Fruit fly (Drosophila melanogaster): ENCODE measurements around the gene IKKbeta.
A peak's percentile ranks its signal among the peaks of the same experiment; 100 is the strongest.

The IKKbeta gene

dm6 chr3R:16025587-16026223 is 23.5 kb downstream of the IKKbeta start, which contains the start of gene pnr:
Gene pnr, plus strand, starts transcription at chr3R:16026079.
- no peak for TF ChIP-seq CG8478 (optimal IDR thresholded peaks at IDR 0.05)
- TF ChIP-seq CTCF (optimal IDR thresholded peaks at IDR 0.05) = peak in 1 of 2 experiments; percentile 3

DNA sequence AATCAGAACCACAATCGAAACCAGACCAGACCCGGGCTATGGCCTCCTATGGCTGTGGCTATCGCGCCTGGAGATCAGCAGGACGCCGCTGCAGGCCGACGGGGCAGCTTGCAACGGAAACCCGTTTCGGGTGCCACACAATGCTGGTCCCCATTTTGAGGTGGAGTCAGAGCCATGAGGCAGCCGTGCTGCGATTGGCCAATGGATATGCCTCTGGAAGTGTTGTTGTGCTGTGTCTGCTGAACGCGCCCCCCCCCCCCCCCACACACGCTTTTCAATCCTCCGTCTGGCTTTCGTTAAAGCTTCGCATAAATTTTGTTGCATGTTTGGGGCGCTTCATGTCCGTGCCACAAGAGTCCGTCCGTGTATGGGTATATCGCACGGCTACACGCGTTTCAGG is 25.1 kb downstream of the IKKbeta start:
- no peak for TF ChIP-seq CTCF (optimal IDR thresholded peaks at IDR 0.05)
- no peak for TF ChIP-seq CG8478 (optimal IDR thresholded peaks at IDR 0.05)

DNA sequence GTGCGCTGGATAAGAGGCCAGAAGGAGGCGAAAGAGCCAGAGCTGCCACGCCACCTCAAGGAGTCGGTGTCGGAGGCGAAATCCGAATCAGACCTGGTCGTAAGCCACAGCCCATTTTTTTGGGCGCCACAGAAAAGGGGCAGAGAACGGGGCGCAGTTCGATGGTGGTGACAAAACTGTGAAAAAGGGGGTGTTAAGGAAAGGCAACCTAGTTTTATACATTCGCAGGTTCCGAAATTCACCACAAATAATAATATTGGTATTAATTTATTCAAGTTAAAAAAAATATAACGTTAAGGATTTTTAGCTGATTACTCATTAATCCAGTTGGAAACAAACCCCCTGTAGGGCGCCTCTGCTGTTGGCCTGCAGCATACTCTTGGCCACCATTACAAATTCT is 25.6 kb downstream of the IKKbeta start:
- TF ChIP-seq CG8478 (optimal IDR thresholded peaks at IDR 0.05) (no peak), CTCF (optimal IDR thresholded peaks at IDR 0.05) (no peak)

DNA sequence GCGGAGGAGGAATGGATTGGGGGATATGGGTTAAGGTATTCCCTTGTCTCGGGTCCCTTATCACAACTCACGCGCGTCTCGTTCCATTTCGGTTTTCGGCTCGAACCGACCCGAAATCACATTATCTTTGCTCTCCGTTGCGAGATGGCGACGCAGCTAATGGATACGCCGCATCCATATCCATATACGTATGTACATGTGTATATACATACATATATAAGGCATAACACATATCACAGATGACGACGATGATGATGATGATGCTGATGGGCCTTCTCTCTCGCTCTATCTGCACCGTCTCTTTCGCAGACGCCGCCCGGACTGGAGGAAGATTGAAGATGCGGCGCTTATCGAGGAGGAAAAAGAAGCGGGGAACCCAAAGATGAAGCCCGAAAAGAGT is 27.2 kb downstream of the IKKbeta start:
- TF ChIP-seq CTCF (optimal IDR thresholded peaks at IDR 0.05) = no peak
- no peak for TF ChIP-seq CG8478 (optimal IDR thresholded peaks at IDR 0.05)

- TF ChIP-seq CTCF (optimal IDR thresholded peaks at IDR 0.05) = no peak
These were observed 34.6 kb downstream of the IKKbeta start for dm6 chr3R:16014573-16014972.

dm6 chr3R:16013580-16013979 is 35.6 kb downstream of the IKKbeta start:
- TF ChIP-seq CTCF (optimal IDR thresholded peaks at IDR 0.05) (no peak), CG8478 (optimal IDR thresholded peaks at IDR 0.05) (no peak)

DNA sequence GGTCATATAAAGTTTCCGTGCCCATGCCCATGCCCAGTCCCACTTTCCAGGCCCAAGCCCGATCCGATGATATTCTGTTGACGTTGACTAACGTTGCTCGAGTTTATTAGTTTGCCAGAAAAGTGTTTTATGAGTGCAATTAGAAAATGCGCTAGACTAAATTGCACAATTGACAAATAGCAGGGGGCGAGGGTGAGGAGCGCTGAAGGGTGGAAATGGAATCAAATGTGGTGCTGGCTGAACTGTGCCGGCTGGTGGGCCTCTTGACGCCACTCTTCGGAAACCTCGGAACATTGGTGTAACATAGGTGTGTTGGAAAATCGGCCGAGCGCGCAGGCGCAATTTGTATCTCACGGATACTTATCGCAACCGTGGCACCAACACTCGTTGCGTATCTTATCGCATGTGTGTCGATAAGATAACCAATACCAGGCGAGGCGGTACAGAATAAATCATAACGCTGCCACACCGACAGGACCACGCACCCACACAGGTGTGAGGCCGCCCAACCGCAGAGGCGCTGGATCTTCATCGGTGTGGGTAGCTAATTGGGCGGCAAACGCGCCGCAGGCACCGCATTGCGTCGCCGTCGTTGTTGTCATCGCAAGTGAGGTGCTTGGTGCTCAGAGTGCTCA is 37.4 kb downstream of the IKKbeta start:
- no peak for TF ChIP-seq CTCF (optimal IDR thresholded peaks at IDR 0.05)
- no peak for TF ChIP-seq CG8478 (optimal IDR thresholded peaks at IDR 0.05)

DNA sequence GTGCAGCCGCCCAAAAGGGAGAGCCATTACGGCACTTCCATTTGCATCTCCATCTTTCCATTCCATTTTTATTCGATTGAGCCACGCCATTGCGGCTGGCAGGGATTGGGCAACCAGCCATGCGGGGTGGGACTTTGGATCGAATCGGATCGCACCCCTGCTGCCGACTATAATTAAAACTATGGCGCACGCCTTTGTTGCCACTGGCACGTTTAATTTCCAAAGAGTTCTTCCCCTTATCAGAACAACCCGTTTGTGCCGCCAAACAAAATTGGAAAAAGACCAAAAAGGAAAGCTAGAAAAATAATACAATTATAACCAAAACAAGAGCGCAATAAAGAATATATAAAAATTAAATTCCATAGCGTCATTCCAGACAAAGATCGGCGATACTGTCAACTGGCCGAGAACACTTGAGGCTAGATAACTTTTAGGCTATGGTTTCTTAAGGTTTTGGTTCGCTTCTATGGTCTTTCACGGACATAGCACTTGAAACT is 39.2 kb downstream of the IKKbeta start:
- no peak for TF ChIP-seq CG8478 (optimal IDR thresholded peaks at IDR 0.05)
- no peak for TF ChIP-seq CTCF (optimal IDR thresholded peaks at IDR 0.05)

DNA sequence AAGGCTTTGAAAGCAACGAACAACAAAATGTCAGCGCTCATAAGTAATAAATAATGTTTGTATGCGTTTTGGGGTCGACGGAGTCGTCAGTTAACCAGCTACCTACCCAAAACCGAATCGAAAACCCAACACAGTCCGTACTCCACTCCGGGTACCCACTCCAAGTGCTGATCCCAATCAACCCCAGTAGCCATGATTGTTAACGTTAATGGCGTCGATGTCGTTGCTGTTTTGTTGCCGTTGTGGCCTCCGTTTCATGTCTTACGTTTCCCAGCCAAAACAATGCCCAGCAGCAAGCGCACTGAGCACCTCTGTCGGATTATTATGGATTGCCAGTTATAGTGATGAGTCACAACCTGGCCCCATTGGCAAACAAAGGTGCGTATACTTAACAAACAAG is 40.2 kb downstream of the IKKbeta start, which contains the start of gene GATAe:
Gene GATAe, plus strand, starts transcription at position 76 of the 400 bp plus-strand sequence.
- TF ChIP-seq CG8478 (optimal IDR thresholded peaks at IDR 0.05) (no peak), CTCF (optimal IDR thresholded peaks at IDR 0.05) (no peak)

dm6 chr3R:16008300-16008699 is 40.9 kb downstream of the IKKbeta start:
- no peak for TF ChIP-seq CTCF (optimal IDR thresholded peaks at IDR 0.05)
- no peak for TF ChIP-seq CG8478 (optimal IDR thresholded peaks at IDR 0.05)

dm6 chr3R:16006806-16007556 is 42.2 kb downstream of the IKKbeta start:
- TF ChIP-seq CG8478 (optimal IDR thresholded peaks at IDR 0.05) (no peak), CTCF (optimal IDR thresholded peaks at IDR 0.05) (no peak)

- no peak for TF ChIP-seq CG8478 (optimal IDR thresholded peaks at IDR 0.05)
- no peak for TF ChIP-seq CTCF (optimal IDR thresholded peaks at IDR 0.05)
These were observed 43.3 kb downstream of the IKKbeta start for dm6 chr3R:16005943-16006342.

DNA sequence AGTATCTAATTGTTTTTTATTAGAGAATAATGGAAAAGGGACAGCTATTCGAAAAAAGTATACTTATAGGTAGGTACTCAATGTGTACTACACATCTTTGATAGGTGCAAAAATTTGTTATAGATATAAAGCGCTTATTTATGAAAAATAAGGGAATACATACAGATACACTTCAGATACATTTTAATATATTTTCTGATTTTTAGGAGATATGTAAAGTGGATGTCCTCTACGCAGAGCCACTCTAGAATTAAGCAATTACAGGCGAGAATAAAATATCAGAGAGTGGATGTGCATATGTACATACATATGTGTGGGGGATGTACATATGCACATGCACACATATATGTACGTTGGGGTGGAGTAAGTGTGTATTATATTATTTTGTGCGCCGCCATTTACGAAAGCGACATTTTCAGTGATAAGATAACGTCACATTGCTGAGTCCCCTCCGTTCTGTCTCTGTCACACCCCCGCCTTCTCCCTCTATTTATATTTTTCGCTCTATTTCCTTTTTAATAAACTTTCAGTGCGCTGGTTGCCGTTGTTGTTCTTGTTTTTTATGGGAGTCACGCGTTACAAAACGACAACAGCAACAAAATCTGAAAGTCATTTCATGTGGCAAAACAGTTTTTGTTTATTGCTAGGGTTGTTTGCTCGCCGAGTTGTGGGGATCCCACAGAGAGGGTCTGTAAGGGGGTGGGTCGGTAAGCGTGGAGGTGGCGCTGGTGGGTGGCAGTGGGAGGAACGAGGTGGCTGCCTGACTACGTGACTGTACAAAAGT is 44.3 kb downstream of the IKKbeta start:
- TF ChIP-seq CG8478 (optimal IDR thresholded peaks at IDR 0.05) (peak; percentile 61), CTCF (optimal IDR thresholded peaks at IDR 0.05) (no peak)

- no peak for TF ChIP-seq CG8478 (optimal IDR thresholded peaks at IDR 0.05)
- TF ChIP-seq CTCF (optimal IDR thresholded peaks at IDR 0.05) = peak; percentile 15 to 53
These were observed 45.2 kb downstream of the IKKbeta start for dm6 chr3R:16004015-16004414.
